Fruit fly (Drosophila melanogaster): ENCODE results near the gene RabGGTb.
A peak's percentile ranks its signal among the peaks of the same experiment; 100 is the strongest.

RabGGTb gene

dm6 chr2L:2830341-2830800, 48.5 kb upstream of the RabGGTb start (continued):
- TF ChIP-seq H15 (GFP tag; IDR thresholded peaks at IDR 0.05) = peak; percentile 75; the same call in 2 of the 3 replicates
- TF ChIP-seq ab (GFP tag; optimal IDR thresholded peaks at IDR 0.05) = peak; percentile 36
- TF ChIP-seq CG17328 (GFP tag; IDR thresholded peaks at IDR 0.05) = no peak; the same call in none of the 2 replicates
- peak; percentile 88 for TF ChIP-seq caup (GFP tag; optimal IDR thresholded peaks at IDR 0.05; ENCODE audit: severe bottlenecking)
- TF ChIP-seq CG34376 (GFP tag; optimal IDR thresholded peaks at IDR 0.05) = peak; percentile 29
- TF ChIP-seq Dfd (GFP tag; optimal IDR thresholded peaks at IDR 0.05) = no peak
- TF ChIP-seq CG11504 (tag; optimal IDR thresholded peaks at IDR 0.05) = peak; percentile 93
- TF ChIP-seq CG4282 (GFP tag; optimal IDR thresholded peaks at IDR 0.05) = no peak
- TF ChIP-seq fru (optimal IDR thresholded peaks at IDR 0.05) = no peak
- TF ChIP-seq aop (GFP tag; IDR thresholded peaks at IDR 0.05) = no peak
- TF ChIP-seq BtbVII (GFP tag; optimal IDR thresholded peaks at IDR 0.05) = peak; percentile 88
- peak; percentile 82 for TF ChIP-seq Nf-YC (tag; optimal IDR thresholded peaks at IDR 0.05)
- TF ChIP-seq grn (GFP tag; optimal IDR thresholded peaks at IDR 0.05) = no peak
- peak; percentile 32; the same call in 1 of the 2 replicates for TF ChIP-seq Awh (GFP tag; IDR thresholded peaks at IDR 0.05)
- TF ChIP-seq esg (GFP tag; conservative IDR thresholded peaks at IDR 0.05) = peak; percentile 73
- TF ChIP-seq CG9797 (GFP tag; optimal IDR thresholded peaks at IDR 0.05) = peak; percentile 32
- peak; percentile 90 for TF ChIP-seq Spps (tag; optimal IDR thresholded peaks at IDR 0.05)
- TF ChIP-seq CG10462 (GFP tag; optimal IDR thresholded peaks at IDR 0.05) = peak; percentile 65
- TF ChIP-seq z (GFP tag; IDR thresholded peaks at IDR 0.05) = no peak
- peak; percentile 30 for TF ChIP-seq CG16863 (GFP tag; optimal IDR thresholded peaks at IDR 0.05)
- peak; percentile 88 for TF ChIP-seq Xrp1 (GFP tag; IDR thresholded peaks at IDR 0.05)
- peak; percentile 5; the same call in 1 of the 2 replicates for TF ChIP-seq Poxn (GFP tag; IDR thresholded peaks at IDR 0.05)
- peak in 1 of 3 experiments; percentile 68 for TF ChIP-seq Stat92E (GFP tag; optimal IDR thresholded peaks at IDR 0.05)
- TF ChIP-seq mirr (GFP tag; optimal IDR thresholded peaks at IDR 0.05) = no peak
- TF ChIP-seq bcd (GFP tag; optimal IDR thresholded peaks at IDR 0.05) = peak; percentile 90
- TF ChIP-seq CG7786 (GFP tag; optimal IDR thresholded peaks at IDR 0.05) = peak; percentile 31
- peak; percentile 70 for TF ChIP-seq tgo (GFP tag; IDR thresholded peaks at IDR 0.05)
- TF ChIP-seq CG12071 (GFP tag; optimal IDR thresholded peaks at IDR 0.05) = peak; percentile 28
- no peak for TF ChIP-seq CG7963 (GFP tag; IDR thresholded peaks at IDR 0.05; ENCODE audit: partially characterized antibody)
- no peak for TF ChIP-seq Doc2 (GFP tag; IDR thresholded peaks at IDR 0.05)
- peak; percentile 75 for TF ChIP-seq CG32772 (GFP tag; IDR thresholded peaks at IDR 0.05)
- TF ChIP-seq CG33213 (GFP tag; optimal IDR thresholded peaks at IDR 0.05) = peak; percentile 47
- peak; percentile 25 for TF ChIP-seq CG4617 (GFP tag; optimal IDR thresholded peaks at IDR 0.05; ENCODE audit: borderline replicate concordance)
- peak; percentile 93 for TF ChIP-seq odd (GFP tag; optimal IDR thresholded peaks at IDR 0.05)
- peak; percentile 90 for TF ChIP-seq CG11723 (GFP tag; optimal IDR thresholded peaks at IDR 0.05)
- no peak for TF ChIP-seq unc-4 (GFP tag; IDR thresholded peaks at IDR 0.05; ENCODE audit: partially characterized antibody)
- peak; percentile 79 for TF ChIP-seq sug (tag; optimal IDR thresholded peaks at IDR 0.05)
- TF ChIP-seq sisA (GFP tag; IDR thresholded peaks at IDR 0.05) = peak; percentile 68
- peak; percentile 71 for TF ChIP-seq D19B (GFP tag; optimal IDR thresholded peaks at IDR 0.05)
- no peak for TF ChIP-seq Oaz (GFP tag; IDR thresholded peaks at IDR 0.05)
- peak; percentile 6 for TF ChIP-seq pros (GFP tag; optimal IDR thresholded peaks at IDR 0.05)
- TF ChIP-seq CG34224 (GFP tag; IDR thresholded peaks at IDR 0.05; ENCODE audit: partially characterized antibody) = no peak
- peak; percentile 86 for TF ChIP-seq CG15011 (GFP tag; optimal IDR thresholded peaks at IDR 0.05)
- TF ChIP-seq dysf (GFP tag; IDR thresholded peaks at IDR 0.05) = peak; percentile 85
- peak; percentile 80 for TF ChIP-seq CG17359 (tag; optimal IDR thresholded peaks at IDR 0.05)
- TF ChIP-seq D (optimal IDR thresholded peaks at IDR 0.05) = no peak
- peak; percentile 93 for TF ChIP-seq D (GFP tag; optimal IDR thresholded peaks at IDR 0.05)
- peak; percentile 98 for TF ChIP-seq CG17361 (GFP tag; IDR thresholded peaks at IDR 0.05)
- TF ChIP-seq dmrt99B (tag; optimal IDR thresholded peaks at IDR 0.05) = peak; percentile 93
- peak in 1 of 2 experiments; percentile 93 for TF ChIP-seq Eip74EF (GFP tag; optimal IDR thresholded peaks at IDR 0.05)
- TF ChIP-seq Kr (GFP tag; optimal IDR thresholded peaks at IDR 0.05) = peak; percentile 49

Data from whole organism, embryonic.